Worm (Caenorhabditis elegans): ENCODE results near the gene bath-15.

- 0 out of 2 replicates have a peak, but pooled peaks have one; percentile 23 for TF ChIP-seq tra-1 (GFP tag; IDR thresholded peaks at IDR 0.05)
- no peak for TF ChIP-seq Y75B8A.6 (GFP tag; IDR thresholded peaks at IDR 0.05)
- TF ChIP-seq nhr-11 (tag; optimal IDR thresholded peaks at IDR 0.05), result no peak
- TF ChIP-seq ceh-62 (tag; optimal IDR thresholded peaks at IDR 0.05), result no peak
- no peak for TF ChIP-seq aha-1 (tag)
- TF ChIP-seq nhr-77 (tag; optimal IDR thresholded peaks at IDR 0.05), result no peak
- no peak for TF ChIP-seq ama-1 (optimal IDR thresholded peaks at IDR 0.05)
- TF ChIP-seq nhr-28 (tag; optimal IDR thresholded peaks at IDR 0.05), result no peak
Measured at ce11 chrIII:7784201-7784600, 8.4 kb upstream of the bath-15 start.
